Worm (Caenorhabditis elegans) whole organism, L2 larva: ENCODE measurements around the gene F55G11.7.

Experiments used
- C34F6.9 ChIP-seq: fragments of 150-350 bp; optimal IDR thresholded peaks from 2 replicates; lab custom pipeline; 2014; ENCODE audit warnings: missing biosample characterization, missing genetic modification characterization
- R02D3.7 ChIP-seq: fragments of 150-350 bp; optimal IDR thresholded peaks from 2 replicates; lab custom pipeline; 2014; ENCODE audit warnings: missing biosample characterization, missing genetic modification characterization
- ZK546.5 ChIP-seq: sonication (generic microtip); optimal IDR thresholded peaks from 2 replicates; lab custom pipeline; 2017; ENCODE audit warnings: missing biosample characterization, missing genetic modification characterization
- alr-1 ChIP-seq: fragments of 150-350 bp; optimal IDR thresholded peaks from 2 replicates; lab custom pipeline; 2014; ENCODE audit warnings: missing biosample characterization, missing genetic modification characterization
- ama-1 ChIP-seq: fragments of 150-350 bp; optimal IDR thresholded peaks from 2 replicates; lab custom pipeline; 2018; ENCODE audit warnings: inconsistent platforms
- blmp-1 ChIP-seq: sonication (generic microtip); optimal IDR thresholded peaks from 2 replicates; lab custom pipeline; 2017; ENCODE audit warnings: missing genetic modification characterization, mild to moderate bottlenecking, missing compliant biosample characterization, antibody characterized with exemption, moderate library complexity; ENCODE audit not compliant: insufficient read depth
- ceh-16 ChIP-seq: fragments of 150-350 bp; optimal IDR thresholded peaks from 2 replicates; lab custom pipeline; 2014; ENCODE audit warnings: missing biosample characterization, missing genetic modification characterization
- ceh-82 ChIP-seq: fragments of 150-350 bp; optimal IDR thresholded peaks from 2 replicates; lab custom pipeline; 2014; ENCODE audit warnings: missing biosample characterization, missing genetic modification characterization
- crh-2 ChIP-seq: sonication (generic microtip); optimal IDR thresholded peaks from 2 replicates; lab custom pipeline; 2017; ENCODE audit warnings: missing biosample characterization, missing genetic modification characterization
- dmd-4 ChIP-seq: sonication (generic microtip); optimal IDR thresholded peaks from 2 replicates; lab custom pipeline; 2017; ENCODE audit warnings: missing biosample characterization, missing genetic modification characterization
- egl-27 ChIP-seq: sonication (generic microtip); optimal IDR thresholded peaks from 3 replicates; lab custom pipeline; 2017; ENCODE audit warnings: missing biosample characterization, missing genetic modification reagents, missing genetic modification characterization
- elt-1 ChIP-seq: fragments of 150-350 bp; optimal IDR thresholded peaks from 2 replicates; lab custom pipeline; 2014; ENCODE audit warnings: missing biosample characterization, missing genetic modification characterization
- elt-3 ChIP-seq: sonication (generic microtip); optimal IDR thresholded peaks from 2 replicates; lab custom pipeline; 2017; ENCODE audit warnings: missing biosample characterization, missing genetic modification characterization
- fos-1 ChIP-seq: fragments of 150-350 bp; optimal IDR thresholded peaks from 2 replicates; lab custom pipeline; 2014; ENCODE audit warnings: missing biosample characterization, missing genetic modification characterization
- gmeb-1 ChIP-seq: fragments of 150-350 bp; optimal IDR thresholded peaks from 2 replicates; lab custom pipeline; 2014; ENCODE audit warnings: missing biosample characterization, missing genetic modification characterization
- lin-11 ChIP-seq: fragments of 150-350 bp; sonication (generic microtip); optimal IDR thresholded peaks from 2 replicates; lab custom pipeline; 2014; ENCODE audit warnings: missing biosample characterization, missing genetic modification characterization, inconsistent platforms, mixed read lengths
- lin-13 ChIP-seq: fragments of 150-350 bp; optimal IDR thresholded peaks from 2 replicates; lab custom pipeline; 2014; ENCODE audit warnings: missing biosample characterization, missing genetic modification reagents, missing genetic modification characterization
- mab-5 ChIP-seq: fragments of 150-350 bp; optimal IDR thresholded peaks from 2 replicates; lab custom pipeline; 2014; ENCODE audit warnings: missing biosample characterization, missing genetic modification characterization
- mbf-1 ChIP-seq: sonication (generic microtip); optimal IDR thresholded peaks from 2 replicates; lab custom pipeline; 2017; ENCODE audit warnings: missing biosample characterization, missing genetic modification characterization
- nhr-10 ChIP-seq: sonication (generic microtip); optimal IDR thresholded peaks from 2 replicates; lab custom pipeline; 2017; ENCODE audit warnings: missing biosample characterization, missing genetic modification characterization
- nhr-11 ChIP-seq: fragments of 150-350 bp; optimal IDR thresholded peaks from 2 replicates; lab custom pipeline; 2014; ENCODE audit warnings: missing biosample characterization, missing genetic modification characterization
- nhr-129 ChIP-seq: fragments of 150-350 bp; optimal IDR thresholded peaks from 2 replicates; lab custom pipeline; 2014; ENCODE audit warnings: missing biosample characterization, missing genetic modification characterization
- nhr-21 ChIP-seq: fragments of 150-350 bp; optimal IDR thresholded peaks from 2 replicates; lab custom pipeline; 2014; ENCODE audit warnings: missing biosample characterization, missing genetic modification characterization
- nhr-23 ChIP-seq: fragments of 150-350 bp; optimal IDR thresholded peaks from 2 replicates; lab custom pipeline; 2014; ENCODE audit warnings: missing biosample characterization, missing genetic modification reagents, missing genetic modification characterization
- nhr-237 ChIP-seq: fragments of 150-350 bp; optimal IDR thresholded peaks from 2 replicates; lab custom pipeline; 2014; ENCODE audit warnings: missing biosample characterization, missing genetic modification characterization
- nhr-25 ChIP-seq: fragments of 150-350 bp; sonication (generic microtip); optimal IDR thresholded peaks from 3 replicates; lab custom pipeline; 2014; ENCODE audit warnings: missing biosample characterization, missing genetic modification characterization
- nhr-6 ChIP-seq: fragments of 150-350 bp; optimal IDR thresholded peaks from 2 replicates; lab custom pipeline; 2014; ENCODE audit warnings: missing biosample characterization, missing genetic modification characterization
- nhr-77 ChIP-seq: fragments of 150-350 bp; optimal IDR thresholded peaks from 2 replicates; lab custom pipeline; 2014; ENCODE audit warnings: missing biosample characterization, missing genetic modification characterization
- peb-1 ChIP-seq: fragments of 150-350 bp; optimal IDR thresholded peaks from 2 replicates; lab custom pipeline; 2014; ENCODE audit warnings: missing biosample characterization, missing genetic modification characterization
- sem-4 ChIP-seq: fragments of 150-350 bp; optimal IDR thresholded peaks from 2 replicates; lab custom pipeline; 2014; ENCODE audit warnings: missing biosample characterization, missing genetic modification reagents, missing genetic modification characterization
- skn-1 ChIP-seq: sonication (generic microtip); optimal IDR thresholded peaks from 2 replicates; lab custom pipeline; 2017; ENCODE audit warnings: missing biosample characterization, missing genetic modification characterization
- sma-3 ChIP-seq: sonication (generic microtip); optimal IDR thresholded peaks from 2 replicates; lab custom pipeline; 2016; ENCODE audit warnings: missing genetic modification reagents, missing genetic modification characterization, missing compliant biosample characterization
- sma-9 ChIP-seq, 2 experiments: fragments of 150-350 bp in 1 of 2; sonication (generic microtip) in 1 of 2; optimal IDR thresholded peaks; 2 replicates each; lab custom pipeline; 2014 to 2016; ENCODE audit warnings: missing genetic modification characterization in 2 of 2, mild to moderate bottlenecking in 1 of 2, missing biosample characterization in 1 of 2, missing compliant biosample characterization in 1 of 2, missing genetic modification reagents in 1 of 2, moderate library complexity in 1 of 2
- snpc-4 ChIP-seq: fragments of 150-350 bp; optimal IDR thresholded peaks from 2 replicates; lab custom pipeline; 2014; ENCODE audit warnings: missing biosample characterization, missing genetic modification characterization
- unc-39 ChIP-seq: fragments of 150-350 bp; optimal IDR thresholded peaks from 2 replicates; lab custom pipeline; 2014; ENCODE audit warnings: missing biosample characterization, missing genetic modification characterization
- unc-55 ChIP-seq: fragments of 150-350 bp; sonication (generic microtip); optimal IDR thresholded peaks from 3 replicates; lab custom pipeline; 2014; ENCODE audit warnings: missing biosample characterization, missing genetic modification reagents, missing genetic modification characterization
- unc-62 ChIP-seq: fragments of 150-350 bp; optimal IDR thresholded peaks from 2 replicates; lab custom pipeline; 2014; ENCODE audit warnings: missing biosample characterization, missing genetic modification reagents, missing genetic modification characterization
- ztf-1 ChIP-seq: fragments of 200-800 bp; sonication (Bioruptor generic); conservative IDR thresholded peaks from 2 replicates; pipeline ENCODE4 v1.3.6; 2022; ENCODE audit warnings: missing genetic modification characterization, missing compliant biosample characterization
- ztf-4 ChIP-seq: fragments of 150-350 bp; optimal IDR thresholded peaks from 2 replicates; lab custom pipeline; 2014; ENCODE audit warnings: missing biosample characterization, missing genetic modification characterization

The F55G11.7 gene

DNA sequence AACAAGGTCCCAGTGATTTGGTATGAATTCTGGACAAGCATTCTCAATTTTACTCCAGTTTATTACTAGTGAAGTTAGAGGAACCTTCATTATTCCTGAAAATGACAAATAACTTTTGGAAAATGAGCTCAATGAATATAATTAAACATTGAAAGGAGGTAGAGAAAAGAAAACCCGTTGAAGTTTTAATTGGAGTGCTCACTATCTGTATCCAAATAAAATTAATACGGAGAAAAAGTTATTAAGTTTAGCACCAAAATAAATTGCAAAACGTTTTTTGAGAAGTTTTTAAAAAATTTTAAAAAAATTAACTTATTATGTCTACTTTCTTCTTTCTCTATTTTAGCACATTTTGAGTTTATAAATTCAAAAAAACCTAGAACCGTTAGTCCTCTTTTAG lies 13.7 kb upstream of the F55G11.7 start, which contains the start of gene F55G11.1:
TSS of gene F55G11.1 (minus strand) at position 101 of the 400 bp plus-strand sequence.
- TF ChIP-seq nhr-237 (tag; lab: Kevin White, UChicago) (no peak), mab-5 (no peak), crh-2 (tag; lab: Kevin White, UChicago) (no peak), ztf-1 (GFP tag; lab: Robert Waterston, UW) (no peak), dmd-4 (tag; lab: Kevin White, UChicago) (no peak), lin-11 (tag; lab: Kevin White, UChicago) (no peak), nhr-23 (tag; lab: Kevin White, UChicago) (no peak), unc-39 (tag; lab: Kevin White, UChicago) (no peak), nhr-11 (tag; lab: Kevin White, UChicago) (no peak), ama-1 (lab: Kevin White, UChicago) (no peak), R02D3.7 (no peak), nhr-6 (tag; lab: Kevin White, UChicago) (no peak), blmp-1 (tag; lab: Kevin White, UChicago) (no peak), snpc-4 (tag; lab: Kevin White, UChicago) (no peak), nhr-129 (tag; lab: Kevin White, UChicago) (no peak), peb-1 (tag; lab: Kevin White, UChicago) (no peak), egl-27 (tag; lab: Kevin White, UChicago) (no peak), gmeb-1 (tag; lab: Kevin White, UChicago) (no peak), lin-13 (GFP tag; lab: Kevin White, UChicago) (no peak)

DNA sequence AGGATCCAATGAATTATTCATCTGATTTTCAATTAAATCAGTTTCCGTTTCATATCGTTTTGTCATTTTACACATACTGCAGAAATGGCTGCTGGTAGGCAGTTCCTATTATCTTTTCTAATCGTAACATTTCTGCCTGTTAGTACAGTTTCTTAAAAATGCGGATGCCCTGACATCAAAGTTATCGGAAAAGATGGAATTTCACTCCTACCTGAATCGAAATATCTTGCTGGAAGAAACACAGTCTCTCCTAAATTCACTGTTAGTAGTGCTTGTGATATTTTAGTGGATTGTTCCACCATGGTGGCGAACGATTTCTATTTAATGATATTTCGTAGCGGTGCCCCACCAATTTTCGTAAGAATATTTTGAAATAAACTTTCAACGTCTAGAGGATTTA lies 11.8 kb upstream of the F55G11.7 start, which contains the start of gene F55G11.10:
TSS of gene F55G11.10 (plus strand) at position 301 of the 400 bp plus-strand sequence.
- TF ChIP-seq ceh-82 (tag; lab: Kevin White, UChicago) (no peak), ceh-16 (no peak), lin-11 (tag; lab: Kevin White, UChicago) (no peak), nhr-21 (no peak), nhr-6 (tag; lab: Kevin White, UChicago) (no peak), sem-4 (tag; lab: Kevin White, UChicago) (no peak), mab-5 (no peak), ztf-1 (GFP tag; lab: Robert Waterston, UW) (no peak), fos-1 (no peak), crh-2 (tag; lab: Kevin White, UChicago) (no peak)
- TF ChIP-seq, all 48 proteins: peak for 0

DNA sequence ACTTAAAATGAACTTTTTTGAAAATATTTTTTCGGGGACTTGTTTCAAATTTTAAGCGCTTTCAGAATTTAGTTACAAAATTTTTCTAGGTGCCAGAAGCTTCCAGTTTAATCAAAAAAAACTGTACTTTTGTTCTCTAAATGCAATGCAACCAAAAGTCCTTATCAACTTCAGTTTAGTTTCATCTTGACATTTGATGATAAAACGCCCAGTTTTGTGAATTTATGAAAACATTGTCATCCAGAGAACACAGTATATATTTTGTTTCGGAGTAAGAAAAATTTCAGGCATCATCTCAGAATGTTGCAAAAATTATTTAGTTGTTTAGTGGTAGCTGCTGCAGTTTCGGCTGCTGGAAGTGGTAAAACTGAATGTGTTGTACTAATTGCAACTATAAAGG lies 2.5 kb upstream of the F55G11.7 start, which contains the start of gene F55G11.6:
TSS of gene F55G11.6 (plus strand) at position 301 of the 400 bp plus-strand sequence.
- TF ChIP-seq lin-11 (tag; lab: Kevin White, UChicago) (no peak), ztf-4 (tag; lab: Kevin White, UChicago) (no peak), mab-5 (no peak), sma-3 (GFP tag; lab: Kevin White, UChicago) (no peak), alr-1 (tag; lab: Kevin White, UChicago) (no peak), egl-27 (tag; lab: Kevin White, UChicago) (no peak), unc-55 (GFP tag; lab: Kevin White, UChicago) (no peak), ZK546.5 (tag; lab: Kevin White, UChicago) (no peak), elt-1 (tag; lab: Kevin White, UChicago) (no peak), nhr-11 (tag; lab: Kevin White, UChicago) (no peak), nhr-25 (tag; lab: Kevin White, UChicago) (no peak), skn-1 (no peak), C34F6.9 (tag; lab: Kevin White, UChicago) (no peak), unc-62 (GFP tag; lab: Kevin White, UChicago) (no peak), elt-3 (tag; lab: Kevin White, UChicago) (no peak), ceh-16 (no peak), nhr-77 (tag; lab: Kevin White, UChicago) (no peak)

DNA sequence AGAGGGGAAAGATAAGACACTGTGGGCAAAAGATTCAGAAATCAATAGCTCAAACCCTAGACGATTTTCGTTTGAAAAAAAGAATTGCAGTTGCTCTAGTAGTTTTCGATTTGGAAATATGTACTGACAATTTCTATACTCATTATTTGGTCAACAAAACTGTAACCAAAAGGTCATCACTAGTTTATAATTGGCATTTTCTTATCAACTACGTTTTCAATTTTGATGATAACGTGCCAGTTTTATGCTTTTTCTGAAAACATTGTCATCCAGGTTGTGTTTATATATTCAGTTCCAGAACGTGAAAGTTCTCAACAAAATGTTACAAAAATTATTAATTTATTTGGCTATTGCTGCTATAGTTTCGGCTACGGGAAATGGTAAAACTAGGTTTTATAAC lies 2.3 kb downstream of the F55G11.7 start, which contains the start of gene F55G11.8:
TSS of gene F55G11.8 (plus strand) at position 245 of the 400 bp plus-strand sequence.
- no peak for TF ChIP-seq C34F6.9 (tag; lab: Kevin White, UChicago)
- TF ChIP-seq sma-3 (GFP tag; lab: Kevin White, UChicago) = no peak
- peak; percentile 43 for TF ChIP-seq skn-1
- no peak for TF ChIP-seq peb-1 (tag; lab: Kevin White, UChicago)
- no peak for TF ChIP-seq ceh-82 (tag; lab: Kevin White, UChicago)
- no peak for TF ChIP-seq mbf-1 (tag; lab: Kevin White, UChicago)
- TF ChIP-seq ZK546.5 (tag; lab: Kevin White, UChicago) = no peak
- TF ChIP-seq ztf-1 (GFP tag; lab: Robert Waterston, UW) = no peak
- no peak for TF ChIP-seq gmeb-1 (tag; lab: Kevin White, UChicago)
- TF ChIP-seq fos-1 = peak; percentile 86
- no peak for TF ChIP-seq elt-3 (tag; lab: Kevin White, UChicago)
- no peak for TF ChIP-seq nhr-23 (tag; lab: Kevin White, UChicago)
- TF ChIP-seq R02D3.7 = no peak
- TF ChIP-seq nhr-6 (tag; lab: Kevin White, UChicago) = no peak
- no peak for TF ChIP-seq unc-62 (GFP tag; lab: Kevin White, UChicago)
- no peak for TF ChIP-seq mab-5
- TF ChIP-seq unc-55 (GFP tag; lab: Kevin White, UChicago) = no peak
- no peak for TF ChIP-seq lin-11 (tag; lab: Kevin White, UChicago)
- no peak for TF ChIP-seq nhr-129 (tag; lab: Kevin White, UChicago)
- TF ChIP-seq nhr-10 (tag; lab: Kevin White, UChicago) = no peak
- TF ChIP-seq snpc-4 (tag; lab: Kevin White, UChicago) = no peak
- peak; percentile 25 for TF ChIP-seq sma-9 (GFP tag; optimal IDR thresholded peaks at IDR 0.05; lab: Kevin White, UChicago)
- no peak for TF ChIP-seq sma-9 (tag; optimal IDR thresholded peaks at IDR 0.05; lab: Kevin White, UChicago)
